Fruit fly (Drosophila melanogaster): ENCODE measurements around the gene Ets96B.

Ets96B gene

DNA sequence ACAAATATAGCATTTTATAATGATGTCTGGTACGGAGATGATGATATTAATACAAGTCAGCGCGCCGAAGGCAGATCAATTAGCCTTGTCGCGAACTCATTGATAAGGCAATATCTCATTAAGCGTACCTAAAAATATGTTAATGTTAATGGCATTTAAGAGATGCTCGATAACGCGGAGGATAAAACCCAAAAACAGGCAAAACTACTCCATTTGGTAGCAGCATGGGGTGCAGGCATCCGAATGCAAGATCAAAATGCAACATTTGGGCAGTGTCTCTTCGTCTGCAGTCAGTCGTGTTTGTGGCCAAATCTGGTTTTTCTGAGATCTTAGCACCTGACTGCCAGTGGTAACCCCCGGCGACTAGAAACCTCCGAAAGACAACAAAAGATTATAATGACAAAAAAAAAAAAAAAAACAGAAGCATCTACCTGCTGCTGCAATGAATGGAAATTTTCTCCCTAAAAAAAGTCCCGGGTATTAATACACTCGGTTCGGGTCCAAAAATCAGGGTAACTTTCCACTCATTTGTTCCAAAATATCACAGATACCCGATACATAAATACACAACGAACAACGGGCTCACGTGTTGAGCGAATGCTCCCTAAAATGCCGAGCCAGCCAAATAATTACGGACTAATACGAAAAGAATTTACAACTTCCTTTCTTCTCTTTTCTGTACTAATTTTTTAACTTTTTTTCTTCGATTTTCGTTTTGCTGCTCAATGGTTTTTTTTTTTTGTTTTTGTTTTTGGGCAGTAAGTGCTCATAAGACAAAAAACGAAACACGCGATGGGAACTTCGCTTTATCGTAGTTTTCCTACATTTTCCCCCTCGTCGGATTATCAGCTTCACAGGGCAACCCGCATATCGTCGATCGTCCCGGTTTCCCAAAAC lies 58.3 kb downstream of the Ets96B start:
- no peak for TF ChIP-seq h (optimal IDR thresholded peaks at IDR 0.05)
- TF ChIP-seq insv (optimal IDR thresholded peaks at IDR 0.05), result no peak
- no peak for TF ChIP-seq Myc (optimal IDR thresholded peaks at IDR 0.05)
- TF ChIP-seq psq (optimal IDR thresholded peaks at IDR 0.05), result no peak
- no peak for TF ChIP-seq Sin3A (optimal IDR thresholded peaks at IDR 0.05)
- no peak for TF ChIP-seq ttk (optimal IDR thresholded peaks at IDR 0.05)
